Worm (Caenorhabditis elegans) whole organism, late embryonic: Measurements from ENCODE around the gene C50F4.9.

Source experiments
- K02D7.2 ChIP-seq: sonication (generic microtip); optimal IDR thresholded peaks from 2 replicates; lab custom pipeline; 2017; ENCODE audit warnings: mild to moderate bottlenecking, missing genetic modification characterization, missing compliant biosample characterization
- K09A11.1 ChIP-seq: sonication (generic microtip); optimal IDR thresholded peaks from 2 replicates; lab custom pipeline; 2017; ENCODE audit warnings: antibody characterized with exemption, mild to moderate bottlenecking, missing genetic modification characterization, missing compliant biosample characterization; ENCODE audit not compliant: insufficient read depth
- T23F11.4 ChIP-seq: fragments of 200-800 bp; sonication (Bioruptor generic); optimal IDR thresholded peaks from 2 replicates; lab custom pipeline; 2018; ENCODE audit warnings: mild to moderate bottlenecking, missing genetic modification characterization, missing compliant biosample characterization
- ama-1 ChIP-seq: fragments of 150-350 bp; optimal IDR thresholded peaks from 2 replicates; lab custom pipeline; 2014
- ceh-14 ChIP-seq: sonication (generic microtip); optimal IDR thresholded peaks from 2 replicates; lab custom pipeline; 2016; ENCODE audit warnings: missing genotype, missing genetic modification characterization, missing compliant biosample characterization
- ceh-18 ChIP-seq: sonication (generic microtip); optimal IDR thresholded peaks from 2 replicates; lab custom pipeline; 2016; ENCODE audit warnings: missing genetic modification characterization, missing compliant biosample characterization
- ceh-19 ChIP-seq: fragments of 200-800 bp; sonication (Bioruptor generic); optimal IDR thresholded peaks from 2 replicates; lab custom pipeline; 2018; ENCODE audit warnings: mild to moderate bottlenecking, missing genetic modification characterization, missing compliant biosample characterization
- ceh-24 ChIP-seq: sonication (generic microtip); optimal IDR thresholded peaks from 2 replicates; lab custom pipeline; 2016; ENCODE audit warnings: mild to moderate bottlenecking, missing genetic modification characterization, missing compliant biosample characterization
- ceh-45 ChIP-seq: fragments of 200-800 bp; sonication (Bioruptor generic); IDR thresholded peaks from 2 replicates; pipeline ENCODE4 v1.3.6; 2022; ENCODE audit warnings: missing genetic modification reagents, missing genetic modification characterization, missing compliant biosample characterization
- ceh-48 ChIP-seq: sonication (generic microtip); optimal IDR thresholded peaks from 2 replicates; lab custom pipeline; 2016; ENCODE audit warnings: missing genetic modification characterization, inconsistent platforms, missing compliant biosample characterization
- ceh-9 ChIP-seq: sonication (generic microtip); optimal IDR thresholded peaks from 2 replicates; lab custom pipeline; 2016; ENCODE audit warnings: mild to moderate bottlenecking, missing genetic modification characterization, inconsistent platforms, missing compliant biosample characterization
- elt-4 ChIP-seq: sonication (generic microtip); optimal IDR thresholded peaks from 2 replicates; lab custom pipeline; 2016; ENCODE audit warnings: missing genetic modification characterization, missing compliant biosample characterization
- eyg-1 ChIP-seq: sonication (generic microtip); optimal IDR thresholded peaks from 2 replicates; lab custom pipeline; 2016; ENCODE audit warnings: missing genotype, missing genetic modification characterization, missing compliant biosample characterization
- hlh-13 ChIP-seq: fragments of 200-800 bp; sonication (Bioruptor generic); optimal IDR thresholded peaks from 2 replicates; lab custom pipeline; 2018; ENCODE audit warnings: mild to moderate bottlenecking, missing genetic modification characterization, missing compliant biosample characterization
- hlh-30 ChIP-seq: sonication (generic microtip); optimal IDR thresholded peaks from 2 replicates; lab custom pipeline; 2017; ENCODE audit warnings: antibody characterized with exemption, missing genetic modification characterization, missing compliant biosample characterization; ENCODE audit not compliant: insufficient read depth
- hlh-6 ChIP-seq: sonication (generic microtip); optimal IDR thresholded peaks from 2 replicates; lab custom pipeline; 2016; ENCODE audit warnings: missing genotype, missing genetic modification characterization, missing compliant biosample characterization
- hlh-8 ChIP-seq: sonication (generic microtip); optimal IDR thresholded peaks from 2 replicates; lab custom pipeline; 2016; ENCODE audit warnings: missing genotype, missing genetic modification characterization, missing compliant biosample characterization
- lim-6 ChIP-seq: sonication (generic microtip); optimal IDR thresholded peaks from 2 replicates; lab custom pipeline; 2016; ENCODE audit warnings: missing genetic modification characterization, missing compliant biosample characterization
- madf-2 ChIP-seq: sonication (generic microtip); optimal IDR thresholded peaks from 2 replicates; lab custom pipeline; 2017; ENCODE audit warnings: missing genetic modification characterization, missing compliant biosample characterization
- mec-3 ChIP-seq: sonication (generic microtip); optimal IDR thresholded peaks from 2 replicates; lab custom pipeline; 2016; ENCODE audit warnings: borderline replicate concordance, missing genetic modification characterization, missing compliant biosample characterization
- nhr-232 ChIP-seq: sonication (generic microtip); optimal IDR thresholded peaks from 2 replicates; lab custom pipeline; 2016; ENCODE audit warnings: missing genetic modification characterization, missing compliant biosample characterization
- npax-4 ChIP-seq: sonication (generic microtip); optimal IDR thresholded peaks from 2 replicates; lab custom pipeline; 2016; ENCODE audit warnings: missing genetic modification characterization, missing compliant biosample characterization
- pat-9 ChIP-seq: fragments of 200-800 bp; sonication (Bioruptor generic); optimal IDR thresholded peaks from 2 replicates; lab custom pipeline; 2018; ENCODE audit warnings: mild to moderate bottlenecking, missing genetic modification characterization, moderate library complexity, missing compliant biosample characterization
- pax-1 ChIP-seq: fragments of 150-350 bp; optimal IDR thresholded peaks from 2 replicates; lab custom pipeline; 2014; ENCODE audit warnings: missing biosample characterization, missing genetic modification characterization
- pha-4 ChIP-seq: fragments of 150-350 bp; optimal IDR thresholded peaks from 2 replicates; lab custom pipeline; 2018; ENCODE audit warnings: missing biosample characterization, missing genetic modification reagents, missing genetic modification characterization
- ref-2 ChIP-seq: sonication (generic microtip); optimal IDR thresholded peaks from 2 replicates; lab custom pipeline; 2016; ENCODE audit warnings: missing genetic modification characterization, missing compliant biosample characterization
- rnt-1 ChIP-seq: sonication (generic microtip); optimal IDR thresholded peaks from 2 replicates; lab custom pipeline; 2016; ENCODE audit warnings: missing genetic modification characterization, missing compliant biosample characterization
- sox-2 ChIP-seq: fragments of 200-800 bp; sonication (Bioruptor generic); IDR thresholded peaks from 2 replicates; pipeline ENCODE4 v1.3.6; 2022; ENCODE audit warnings: missing genetic modification reagents, missing genetic modification characterization, missing compliant biosample characterization
- sox-4 ChIP-seq: sonication (generic microtip); optimal IDR thresholded peaks from 2 replicates; lab custom pipeline; 2017; ENCODE audit warnings: mild to moderate bottlenecking, missing genetic modification characterization, inconsistent platforms, missing compliant biosample characterization
- unc-3 ChIP-seq, 2 experiments: fragments of 200-800 bp in 1 of 2; sonication (Bioruptor generic) in 1 of 2; sonication (generic microtip) in 1 of 2; conservative IDR thresholded peaks in 1 of 2; optimal IDR thresholded peaks in 1 of 2; 2 replicates each; pipeline versions ENCODE4 v1.3.6 to Lab custom; 2016 to 2022; ENCODE audit warnings: missing compliant biosample characterization in 2 of 2, missing genetic modification characterization in 2 of 2, missing genetic modification reagents in 1 of 2
- unc-42 ChIP-seq: sonication (generic microtip); optimal IDR thresholded peaks from 2 replicates; lab custom pipeline; 2016; ENCODE audit warnings: missing genotype, missing genetic modification characterization, missing compliant biosample characterization
- unc-86 ChIP-seq: sonication (generic microtip); optimal IDR thresholded peaks from 2 replicates; lab custom pipeline; 2016; ENCODE audit warnings: missing genetic modification characterization, missing compliant biosample characterization
- zip-5 ChIP-seq: sonication (generic microtip); optimal IDR thresholded peaks from 2 replicates; lab custom pipeline; 2016; ENCODE audit warnings: missing genetic modification characterization, missing compliant biosample characterization
- ztf-16 ChIP-seq: sonication (generic microtip); optimal IDR thresholded peaks from 2 replicates; lab custom pipeline; 2017; ENCODE audit warnings: missing genetic modification characterization, missing compliant biosample characterization

The C50F4.9 gene

DNA sequence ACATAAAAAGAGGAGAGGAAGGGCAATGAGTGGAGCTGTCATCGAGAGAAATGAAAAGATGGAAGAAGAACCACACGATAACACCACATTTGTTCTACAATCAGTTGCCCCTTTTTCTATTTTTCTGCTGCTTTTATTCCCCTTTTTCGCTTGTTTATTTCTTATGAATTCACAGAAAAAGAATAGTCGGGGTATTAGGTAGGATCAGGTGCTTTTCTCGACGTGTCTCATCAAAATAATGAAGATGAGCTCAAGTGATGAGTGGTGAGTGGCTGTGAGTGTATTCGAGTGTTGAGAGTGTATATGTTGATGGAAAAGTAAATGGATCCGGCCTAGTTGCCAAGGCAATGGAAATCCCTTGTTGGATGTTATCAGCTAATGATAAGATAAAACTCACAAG lies 38.5 kb downstream of the C50F4.9 start:
- TF ChIP-seq pax-1 (tag; lab: Kevin White, UChicago) = no peak
- TF ChIP-seq unc-3 (GFP tag; conservative IDR thresholded peaks at IDR 0.05; lab: Robert Waterston, UW) = no peak
- no peak for TF ChIP-seq unc-3 (tag; optimal IDR thresholded peaks at IDR 0.05; lab: Kevin White, UChicago)
- no peak for TF ChIP-seq ceh-24 (tag; lab: Kevin White, UChicago)
- TF ChIP-seq ztf-16 (tag; lab: Kevin White, UChicago) = no peak
- no peak for TF ChIP-seq sox-2
- TF ChIP-seq ama-1 (lab: Kevin White, UChicago) = no peak
- no peak for TF ChIP-seq ref-2 (tag; lab: Kevin White, UChicago)
- no peak for TF ChIP-seq hlh-8 (tag; lab: Kevin White, UChicago)
- TF ChIP-seq T23F11.4 (GFP tag; lab: Kevin White, UChicago) = no peak
- TF ChIP-seq nhr-232 = no peak
- no peak for TF ChIP-seq eyg-1 (tag; lab: Kevin White, UChicago)
- no peak for TF ChIP-seq pat-9
- TF ChIP-seq mec-3 = no peak
- no peak for TF ChIP-seq ceh-18
- TF ChIP-seq ceh-14 (tag; lab: Kevin White, UChicago) = no peak
- TF ChIP-seq, all 69 proteins: peak for 0

- peak; percentile 75 for TF ChIP-seq unc-42
- TF ChIP-seq ceh-9 (tag; lab: Kevin White, UChicago) = no peak
- TF ChIP-seq, all 69 proteins: peak for 1
These were observed 40.2 kb downstream of the C50F4.9 start, which contains the start of gene K06A4.2 for ce11 chrV:9483738-9484256. TSS of gene K06A4.2 (plus strand) at chrV:9484206.

DNA sequence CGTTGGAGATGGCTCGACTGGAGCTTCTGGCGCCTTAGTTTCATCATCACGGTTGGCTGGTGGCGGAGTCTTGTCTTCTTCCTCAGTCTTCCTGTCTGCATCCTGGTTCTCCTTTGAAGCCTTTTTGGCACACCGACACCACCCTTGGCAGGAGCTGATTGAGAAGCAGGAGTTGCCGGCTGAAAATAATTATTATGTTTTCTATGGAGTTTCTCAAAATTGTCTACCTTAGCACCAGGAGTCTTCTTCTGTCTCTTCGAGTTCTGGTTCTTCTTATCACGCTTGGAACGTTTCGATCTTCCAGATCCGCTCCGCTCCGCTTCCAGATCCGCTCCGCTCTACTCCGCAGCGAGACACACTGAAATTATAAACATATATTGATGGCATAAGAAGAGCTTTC lies 43.4 kb downstream of the C50F4.9 start, which contains the start of gene K06A4.6:
Gene K06A4.6 (minus strand): TSS at position 101 of the 400 bp plus-strand sequence.
- TF ChIP-seq ref-2 (tag; lab: Kevin White, UChicago) = no peak
- no peak for TF ChIP-seq sox-4 (tag; lab: Kevin White, UChicago)
- no peak for TF ChIP-seq npax-4
- TF ChIP-seq lim-6 = no peak
- no peak for TF ChIP-seq K09A11.1 (tag; lab: Kevin White, UChicago)
- no peak for TF ChIP-seq K02D7.2 (tag; lab: Kevin White, UChicago)
- no peak for TF ChIP-seq eyg-1 (tag; lab: Kevin White, UChicago)
- TF ChIP-seq hlh-30 (tag; lab: Kevin White, UChicago) = no peak
- no peak for TF ChIP-seq elt-4 (tag; lab: Kevin White, UChicago)
- TF ChIP-seq, all 69 proteins: peak for 0

DNA sequence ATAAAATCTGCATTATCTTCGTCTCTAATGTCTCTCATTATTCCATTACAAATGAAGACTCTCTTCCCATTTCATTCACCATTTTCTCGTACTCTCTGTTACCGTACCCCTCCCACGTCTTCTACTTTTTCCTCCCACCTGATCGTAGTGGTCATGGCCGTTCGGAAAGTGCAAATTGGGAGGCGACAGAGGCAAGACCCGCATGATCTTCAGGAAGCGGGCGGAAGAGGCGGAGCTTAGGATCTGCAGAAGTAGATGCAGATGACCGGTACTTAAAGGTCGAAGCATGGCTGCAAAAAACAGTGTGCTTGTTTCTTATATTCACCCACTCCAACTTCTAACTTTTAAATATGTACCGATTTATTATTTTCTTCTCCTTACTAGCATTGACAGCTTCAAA lies 46.1 kb downstream of the C50F4.9 start, which contains the start of gene nas-3:
Gene nas-3 (plus strand): TSS at position 301 of the 400 bp plus-strand sequence.
- TF ChIP-seq sox-2 (no peak), rnt-1 (tag; lab: Kevin White, UChicago) (no peak), mec-3 (no peak), ceh-24 (tag; lab: Kevin White, UChicago) (no peak), ceh-9 (tag; lab: Kevin White, UChicago) (no peak), ama-1 (lab: Kevin White, UChicago) (no peak), pha-4 (tag; lab: Kevin White, UChicago) (no peak), unc-86 (tag; lab: Kevin White, UChicago) (no peak), ceh-48 (tag; lab: Kevin White, UChicago) (no peak), madf-2 (no peak)

ce11 chrV:9473924-9474323 lies 50.1 kb downstream of the C50F4.9 start:
- TF ChIP-seq rnt-1 (tag; lab: Kevin White, UChicago) (no peak), nhr-232 (no peak), zip-5 (tag; lab: Kevin White, UChicago) (no peak), ceh-24 (tag; lab: Kevin White, UChicago) (no peak), ceh-14 (tag; lab: Kevin White, UChicago) (no peak), ceh-48 (tag; lab: Kevin White, UChicago) (no peak), mec-3 (no peak), hlh-13 (GFP tag; lab: Kevin White, UChicago) (no peak), ceh-45 (GFP tag; lab: Robert Waterston, UW) (no peak), hlh-6 (no peak), ceh-19 (GFP tag; lab: Kevin White, UChicago) (no peak)
- TF ChIP-seq, all 69 proteins: peak for 0
